Worm (Caenorhabditis elegans) whole organism, midembryonic: Measurements from ENCODE around the gene gtf-2E1.

Source experiments
- T22C8.4 ChIP-seq: fragments of 200-800 bp; sonication (Bioruptor generic); IDR thresholded peaks from 2 replicates; pipeline ENCODE4 v1.3.6; 2022; ENCODE audit warnings: missing genetic modification characterization, missing compliant biosample characterization
- cog-1 ChIP-seq: sonication (generic microtip); optimal IDR thresholded peaks from 2 replicates; lab custom pipeline; 2016; ENCODE audit warnings: missing genetic modification characterization, missing compliant biosample characterization
- flt-1 ChIP-seq: fragments of 200-800 bp; sonication (Bioruptor generic); IDR thresholded peaks from 2 replicates; pipeline ENCODE4 v1.3.6; 2022; ENCODE audit warnings: missing genetic modification characterization, missing compliant biosample characterization
- klf-2 ChIP-seq: fragments of 200-800 bp; sonication (Bioruptor generic); conservative IDR thresholded peaks from 2 replicates; pipeline ENCODE4 v1.3.6; 2022; ENCODE audit warnings: missing genetic modification reagents, missing genetic modification characterization, missing compliant biosample characterization
- med-1 ChIP-seq: sonication (generic microtip); optimal IDR thresholded peaks from 2 replicates; lab custom pipeline; 2017; ENCODE audit warnings: missing genetic modification characterization, mild to moderate bottlenecking, missing compliant biosample characterization, antibody characterized with exemption, missing genetic modification reagents; ENCODE audit not compliant: insufficient read depth
- ref-1 ChIP-seq: fragments of 200-800 bp; sonication (Bioruptor generic); conservative IDR thresholded peaks from 2 replicates; pipeline ENCODE4 v1.3.6; 2022; ENCODE audit warnings: missing genetic modification reagents, missing genetic modification characterization, missing compliant biosample characterization
- tab-1 ChIP-seq: fragments of 200-800 bp; sonication (Bioruptor generic); IDR thresholded peaks from 2 replicates; pipeline ENCODE4 v1.3.6; 2022; ENCODE audit warnings: missing genetic modification characterization, missing compliant biosample characterization
- ztf-23 ChIP-seq: fragments of 200-800 bp; sonication (Bioruptor generic); IDR thresholded peaks from 2 replicates; pipeline ENCODE4 v1.3.6; 2022; ENCODE audit warnings: missing genetic modification reagents, missing genetic modification characterization, missing compliant biosample characterization
- ztf-29 ChIP-seq: fragments of 200-800 bp; sonication (Bioruptor generic); IDR thresholded peaks from 2 replicates; pipeline ENCODE4 v1.3.6; 2022; ENCODE audit warnings: missing genetic modification reagents, missing genetic modification characterization, missing compliant biosample characterization

gtf-2E1 gene

ce11 chrIV:17284099-17284498, 29.0 kb downstream of the gtf-2E1 start, which contains the start of gene nra-1:
nra-1 (minus strand) TSS chrIV:17284199.
- TF ChIP-seq ztf-29 (no peak), klf-2 (no peak), ref-1 (GFP tag; lab: Robert Waterston, UW) (no peak), med-1 (no peak), cog-1 (no peak), flt-1 (GFP tag; lab: Robert Waterston, UW) (no peak), tab-1 (no peak), ztf-23 (GFP tag; lab: Robert Waterston, UW) (no peak)

DNA sequence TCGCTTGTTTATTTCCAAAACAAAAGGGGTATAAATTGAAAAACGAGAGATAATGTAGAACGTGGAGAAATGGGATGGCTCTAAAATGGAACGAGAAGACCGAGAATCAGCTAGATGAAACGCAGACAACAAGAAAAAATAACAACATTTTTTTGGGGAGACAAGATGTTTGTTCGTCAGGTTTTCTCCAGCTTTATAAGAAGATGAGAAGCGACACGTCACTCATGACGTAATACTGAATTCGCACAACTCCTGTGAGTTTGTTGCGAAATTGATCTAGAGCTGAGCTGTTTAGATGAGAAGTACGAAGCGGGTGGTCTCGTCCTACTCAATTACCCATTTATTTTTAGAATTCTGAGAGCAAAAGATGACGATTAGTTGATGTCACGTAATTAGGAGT, 30.2 kb downstream of the gtf-2E1 start:
- TF ChIP-seq med-1, result no peak
- no peak for TF ChIP-seq cog-1
- no peak for TF ChIP-seq tab-1
- TF ChIP-seq flt-1 (GFP tag; lab: Robert Waterston, UW), result no peak
- TF ChIP-seq ztf-23 (GFP tag; lab: Robert Waterston, UW), result no peak
- no peak for TF ChIP-seq klf-2
- no peak for TF ChIP-seq ztf-29
- TF ChIP-seq ref-1 (GFP tag; lab: Robert Waterston, UW), result no peak

- TF ChIP-seq med-1 (no peak), tab-1 (no peak), flt-1 (GFP tag; lab: Robert Waterston, UW) (no peak), ztf-29 (no peak), T22C8.4 (GFP tag; lab: Robert Waterston, UW) (no peak), cog-1 (no peak)
These were observed 33.0 kb downstream of the gtf-2E1 start, which contains the start of gene zipt-7.1 for ce11 chrIV:17287908-17288675. zipt-7.1 (minus strand) TSS chrIV:17288139.

- TF ChIP-seq cog-1 (no peak), flt-1 (GFP tag; lab: Robert Waterston, UW) (no peak), ref-1 (GFP tag; lab: Robert Waterston, UW) (no peak), klf-2 (no peak), ztf-23 (GFP tag; lab: Robert Waterston, UW) (no peak), ztf-29 (no peak), tab-1 (no peak), med-1 (no peak), T22C8.4 (GFP tag; lab: Robert Waterston, UW) (no peak)
These were observed 36.6 kb downstream of the gtf-2E1 start, which contains the start of the genes T28F3.11 and slc-17.4 for ce11 chrIV:17291629-17292199. T28F3.11 (minus strand) TSS chrIV:17291679. slc-17.4 (minus strand) TSS chrIV:17291733.

DNA sequence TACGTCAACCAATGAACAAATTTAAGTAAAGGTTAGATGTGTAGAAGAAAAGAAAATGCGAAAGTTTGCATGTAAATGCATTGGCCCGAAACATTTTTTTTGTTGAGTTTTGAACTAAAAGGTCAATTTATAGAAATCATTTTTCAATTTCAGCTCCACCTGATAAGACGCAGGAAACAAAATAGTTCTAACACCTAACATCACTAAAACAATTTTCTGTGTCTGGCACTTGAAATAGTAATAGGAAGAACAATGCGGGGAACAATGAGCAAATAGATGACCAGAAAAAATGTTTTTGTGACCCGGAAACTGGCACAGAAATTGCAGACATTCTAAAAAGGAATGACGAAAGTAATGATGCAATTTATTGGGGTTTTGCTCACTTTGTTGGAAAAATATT, 37.2 kb downstream of the gtf-2E1 start:
- TF ChIP-seq cog-1 (no peak), ztf-23 (GFP tag; lab: Robert Waterston, UW) (no peak), ztf-29 (no peak), klf-2 (no peak), med-1 (no peak), tab-1 (no peak), flt-1 (GFP tag; lab: Robert Waterston, UW) (no peak), T22C8.4 (GFP tag; lab: Robert Waterston, UW) (no peak), ref-1 (GFP tag; lab: Robert Waterston, UW) (no peak)

DNA sequence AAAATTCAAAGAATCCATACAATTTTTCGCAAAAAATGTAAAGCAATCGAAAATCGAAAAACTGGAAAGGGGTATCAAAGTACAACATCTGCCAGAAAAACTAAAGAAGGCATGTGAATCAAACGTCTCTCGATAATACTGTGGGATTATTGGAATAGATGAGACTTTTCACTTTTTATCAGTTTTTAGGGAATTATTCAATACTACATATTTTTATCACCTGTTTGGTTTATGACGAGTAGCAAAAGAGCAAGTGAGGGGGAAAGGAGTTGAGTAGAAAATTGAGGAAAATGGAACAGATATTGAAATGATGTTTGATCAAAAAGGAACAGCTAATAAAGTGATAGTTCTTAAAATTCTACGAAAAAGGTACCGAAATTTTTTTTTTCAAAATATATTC, 38.0 kb downstream of the gtf-2E1 start:
- TF ChIP-seq tab-1 (no peak), flt-1 (GFP tag; lab: Robert Waterston, UW) (no peak), cog-1 (no peak), ref-1 (GFP tag; lab: Robert Waterston, UW) (no peak), klf-2 (no peak), T22C8.4 (GFP tag; lab: Robert Waterston, UW) (no peak), ztf-29 (no peak), ztf-23 (GFP tag; lab: Robert Waterston, UW) (no peak), med-1 (no peak)

- TF ChIP-seq T22C8.4 (GFP tag; lab: Robert Waterston, UW) (no peak), cog-1 (no peak), ztf-29 (no peak), flt-1 (GFP tag; lab: Robert Waterston, UW) (no peak), ztf-23 (GFP tag; lab: Robert Waterston, UW) (no peak), tab-1 (no peak), ref-1 (GFP tag; lab: Robert Waterston, UW) (no peak), med-1 (no peak), klf-2 (no peak)
These were observed 38.6 kb downstream of the gtf-2E1 start for ce11 chrIV:17293679-17294078.

DNA sequence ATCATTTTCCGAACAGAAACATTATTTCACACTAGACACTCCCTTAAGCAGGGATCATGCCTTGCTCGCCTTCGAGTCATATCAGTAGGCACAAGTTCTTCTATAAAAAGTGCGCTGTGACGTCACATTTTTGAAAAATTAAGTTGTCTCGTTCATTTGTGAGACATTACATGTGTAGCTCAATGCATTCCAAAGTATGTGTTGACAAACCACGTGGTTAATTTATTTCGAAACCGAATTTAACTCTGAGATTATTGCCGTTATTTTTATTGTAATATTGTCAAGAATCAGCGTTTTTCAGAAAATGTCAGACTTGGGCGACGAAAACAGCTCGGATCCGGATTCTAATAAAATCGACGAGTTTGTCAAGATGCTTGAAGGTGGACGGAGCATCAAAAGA, 39.4 kb downstream of the gtf-2E1 start, which contains the start of gene T28F3.5:
TSS of gene T28F3.5 (plus strand) at position 301 of the 400 bp plus-strand sequence.
- no peak for TF ChIP-seq med-1
- no peak for TF ChIP-seq tab-1
- no peak for TF ChIP-seq ztf-29
- no peak for TF ChIP-seq flt-1 (GFP tag; lab: Robert Waterston, UW)

ce11 chrIV:17301933-17302332, 46.8 kb downstream of the gtf-2E1 start, which contains the start of gene ifta-2:
ifta-2 (minus strand) TSS chrIV:17302033.
- TF ChIP-seq ref-1 (GFP tag; lab: Robert Waterston, UW), result no peak
- TF ChIP-seq klf-2, result no peak
- no peak for TF ChIP-seq ztf-29
- no peak for TF ChIP-seq T22C8.4 (GFP tag; lab: Robert Waterston, UW)
- no peak for TF ChIP-seq med-1
- no peak for TF ChIP-seq tab-1
- TF ChIP-seq flt-1 (GFP tag; lab: Robert Waterston, UW), result no peak
- TF ChIP-seq ztf-23 (GFP tag; lab: Robert Waterston, UW), result no peak
- no peak for TF ChIP-seq cog-1
